Worm (Caenorhabditis elegans): ENCODE results near the gene bcl-7.

ce11 chrIII:5878215-5878614 is 47.7 kb upstream of the bcl-7 start, which contains the start of the genes mig-21 and F01F1.2:
- TF ChIP-seq B0035.1 (tag; optimal IDR thresholded peaks at IDR 0.05) (no peak), nhr-80 (tag; optimal IDR thresholded peaks at IDR 0.05) (no peak), somi-1 (GFP tag; optimal IDR thresholded peaks at IDR 0.05) (no peak), ceh-58 (GFP tag; IDR thresholded peaks at IDR 0.05) (no peak), atf-7 (tag; optimal IDR thresholded peaks at IDR 0.05) (no peak), ceh-91 (GFP tag; IDR thresholded peaks at IDR 0.05) (no peak), snpc-4 (GFP tag; optimal IDR thresholded peaks at IDR 0.05) (no peak), snpc-4 (tag; optimal IDR thresholded peaks at IDR 0.05) (no peak), efl-1 (GFP tag; optimal IDR thresholded peaks at IDR 0.05) (no peak), ama-1 (optimal IDR thresholded peaks at IDR 0.05) (no peak), ama-1 (GFP tag; optimal IDR thresholded peaks at IDR 0.05) (no peak), attf-5 (GFP tag; optimal IDR thresholded peaks at IDR 0.05) (no peak)
